Worm (Caenorhabditis elegans): ENCODE measurements around the gene grl-29.

DNA sequence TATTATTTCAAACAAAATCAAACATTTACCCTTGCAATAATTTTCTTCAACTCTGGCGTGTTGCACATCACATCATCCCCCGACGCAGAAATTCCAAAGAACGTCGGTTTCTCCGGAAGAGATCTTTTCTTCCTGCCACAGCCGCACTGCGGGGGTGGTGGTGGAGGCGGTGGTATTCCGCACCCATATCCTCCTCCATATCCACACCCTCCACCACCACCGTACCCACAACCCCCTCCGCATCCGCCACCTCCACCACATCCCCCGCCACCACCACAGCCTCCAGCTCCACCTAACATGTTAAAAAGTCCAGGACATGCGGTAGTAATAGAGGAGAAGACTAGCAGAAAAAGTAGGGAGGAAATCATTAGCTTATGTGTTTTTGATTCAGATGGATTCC, at the start of gene grl-29:
- no peak for TF ChIP-seq elt-3 (tag; optimal IDR thresholded peaks at IDR 0.05)
- TF ChIP-seq ces-1 (GFP tag; optimal IDR thresholded peaks at IDR 0.05) = no peak
- no peak for TF ChIP-seq aly-2 (tag; optimal IDR thresholded peaks at IDR 0.05)
- no peak for TF ChIP-seq pax-3 (tag; optimal IDR thresholded peaks at IDR 0.05)
- TF ChIP-seq jun-1 (tag; optimal IDR thresholded peaks at IDR 0.05) = no peak
- TF ChIP-seq fkh-4 (tag; optimal IDR thresholded peaks at IDR 0.05; ENCODE audit: borderline replicate concordance) = no peak
- no peak for TF ChIP-seq unc-86 (tag; optimal IDR thresholded peaks at IDR 0.05)
- TF ChIP-seq blmp-1 (tag; optimal IDR thresholded peaks at IDR 0.05) = no peak
- TF ChIP-seq egl-27 (tag; optimal IDR thresholded peaks at IDR 0.05) = no peak
- TF ChIP-seq sox-4 (tag; optimal IDR thresholded peaks at IDR 0.05) = no peak
- TF ChIP-seq lin-13 (GFP tag; optimal IDR thresholded peaks at IDR 0.05) = no peak
- TF ChIP-seq ceh-88 (GFP tag; IDR thresholded peaks at IDR 0.05) = no peak
- TF ChIP-seq swsn-7 (tag; optimal IDR thresholded peaks at IDR 0.05) = no peak
